Worm (Caenorhabditis elegans) whole organism, late embryonic: ENCODE results near the gene lrch-1.

Source experiments
- ceh-22 ChIP-seq: sonication (generic microtip); optimal IDR thresholded peaks from 2 replicates; lab custom pipeline; 2017; ENCODE audit warnings: missing biosample characterization, missing genetic modification characterization
- eyg-1 ChIP-seq: sonication (generic microtip); optimal IDR thresholded peaks from 2 replicates; lab custom pipeline; 2016; ENCODE audit warnings: missing genotype, missing genetic modification characterization, missing compliant biosample characterization

DNA sequence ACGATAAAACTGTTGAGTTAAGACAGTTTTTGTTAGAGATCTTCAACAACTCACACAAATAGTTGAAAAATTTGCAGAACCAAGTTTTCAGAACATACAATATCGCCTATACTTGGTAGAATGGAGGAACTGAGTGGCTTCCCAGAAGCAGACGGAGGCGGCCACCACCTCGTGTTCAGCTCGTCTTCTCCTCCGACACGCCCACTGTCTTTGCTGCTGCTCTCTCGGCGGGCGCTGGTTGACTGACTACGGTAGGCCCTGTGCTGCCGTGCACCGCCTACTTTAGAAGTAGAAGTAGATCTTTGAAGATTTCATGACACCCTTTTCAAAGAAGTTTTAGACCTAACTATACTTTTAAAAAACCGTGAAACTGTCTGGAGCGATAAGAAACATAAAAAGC is 54.4 kb downstream of the lrch-1 start:
- TF ChIP-seq eyg-1 (tag; lab: Kevin White, UChicago) (no peak), ceh-22 (tag; lab: Kevin White, UChicago) (no peak)
